Worm (Caenorhabditis elegans) whole organism, late embryonic: ENCODE data around the gene gbh-1.

ENCODE experiments used
- T23F11.4 ChIP-seq: fragments of 200-800 bp; sonication (Bioruptor generic); optimal IDR thresholded peaks from 2 replicates; lab custom pipeline; 2018; ENCODE audit warnings: mild to moderate bottlenecking, missing genetic modification characterization, missing compliant biosample characterization
- hlh-15 ChIP-seq: sonication (generic microtip); optimal IDR thresholded peaks from 2 replicates; lab custom pipeline; 2016; ENCODE audit warnings: missing genetic modification characterization, missing compliant biosample characterization
- lim-6 ChIP-seq: sonication (generic microtip); optimal IDR thresholded peaks from 2 replicates; lab custom pipeline; 2016; ENCODE audit warnings: missing genetic modification characterization, missing compliant biosample characterization
- nhr-232 ChIP-seq: sonication (generic microtip); optimal IDR thresholded peaks from 2 replicates; lab custom pipeline; 2016; ENCODE audit warnings: missing genetic modification characterization, missing compliant biosample characterization
- zip-5 ChIP-seq: sonication (generic microtip); optimal IDR thresholded peaks from 2 replicates; lab custom pipeline; 2016; ENCODE audit warnings: missing genetic modification characterization, missing compliant biosample characterization

ce11 chrII:10656395-10656794 lies 37.2 kb downstream of the gbh-1 start:
- TF ChIP-seq T23F11.4 (GFP tag; lab: Kevin White, UChicago) (no peak), hlh-15 (tag; lab: Kevin White, UChicago) (no peak), nhr-232 (no peak), zip-5 (tag; lab: Kevin White, UChicago) (no peak), lim-6 (tag; lab: Kevin White, UChicago) (no peak)
